Worm (Caenorhabditis elegans) whole organism, midembryonic: ENCODE results near the gene T11F8.12.

ENCODE experiments used
- T22C8.4 ChIP-seq: fragments of 200-800 bp; sonication (Bioruptor generic); IDR thresholded peaks from 2 replicates; pipeline ENCODE4 v1.3.6; 2022; ENCODE audit warnings: missing genetic modification characterization, missing compliant biosample characterization
- cog-1 ChIP-seq: sonication (generic microtip); optimal IDR thresholded peaks from 2 replicates; lab custom pipeline; 2016; ENCODE audit warnings: missing genetic modification characterization, missing compliant biosample characterization
- flt-1 ChIP-seq: fragments of 200-800 bp; sonication (Bioruptor generic); IDR thresholded peaks from 2 replicates; pipeline ENCODE4 v1.3.6; 2022; ENCODE audit warnings: missing genetic modification characterization, missing compliant biosample characterization
- klf-2 ChIP-seq: fragments of 200-800 bp; sonication (Bioruptor generic); conservative IDR thresholded peaks from 2 replicates; pipeline ENCODE4 v1.3.6; 2022; ENCODE audit warnings: missing genetic modification reagents, missing genetic modification characterization, missing compliant biosample characterization
- med-1 ChIP-seq: sonication (generic microtip); optimal IDR thresholded peaks from 2 replicates; lab custom pipeline; 2017; ENCODE audit warnings: missing genetic modification characterization, mild to moderate bottlenecking, missing compliant biosample characterization, antibody characterized with exemption, missing genetic modification reagents; ENCODE audit not compliant: insufficient read depth
- ref-1 ChIP-seq: fragments of 200-800 bp; sonication (Bioruptor generic); conservative IDR thresholded peaks from 2 replicates; pipeline ENCODE4 v1.3.6; 2022; ENCODE audit warnings: missing genetic modification reagents, missing genetic modification characterization, missing compliant biosample characterization
- tab-1 ChIP-seq: fragments of 200-800 bp; sonication (Bioruptor generic); IDR thresholded peaks from 2 replicates; pipeline ENCODE4 v1.3.6; 2022; ENCODE audit warnings: missing genetic modification characterization, missing compliant biosample characterization
- ztf-23 ChIP-seq: fragments of 200-800 bp; sonication (Bioruptor generic); IDR thresholded peaks from 2 replicates; pipeline ENCODE4 v1.3.6; 2022; ENCODE audit warnings: missing genetic modification reagents, missing genetic modification characterization, missing compliant biosample characterization
- ztf-29 ChIP-seq: fragments of 200-800 bp; sonication (Bioruptor generic); IDR thresholded peaks from 2 replicates; pipeline ENCODE4 v1.3.6; 2022; ENCODE audit warnings: missing genetic modification reagents, missing genetic modification characterization, missing compliant biosample characterization

ce11 chrIV:5469739-5470138, 12.4 kb downstream of the T11F8.12 start, which contains the start of gene rme-2:
- TF ChIP-seq klf-2 (GFP tag; lab: Robert Waterston, UW) (no peak), med-1 (no peak), ztf-29 (GFP tag; lab: Robert Waterston, UW) (no peak), ztf-23 (GFP tag; lab: Robert Waterston, UW) (no peak), ref-1 (GFP tag; lab: Robert Waterston, UW) (no peak), cog-1 (tag; lab: Kevin White, UChicago) (no peak), T22C8.4 (GFP tag; lab: Robert Waterston, UW) (no peak), tab-1 (GFP tag; lab: Robert Waterston, UW) (no peak), flt-1 (GFP tag; lab: Robert Waterston, UW) (no peak)
